Worm (Caenorhabditis elegans) whole organism, L4 larva: ENCODE results near the gene rfip-1.

Source experiments
- D1046.2 ChIP-seq: fragments of 200-800 bp; sonication (Bioruptor generic); IDR thresholded peaks from 2 replicates; pipeline ENCODE4 v1.3.6; 2022; ENCODE audit warnings: missing genetic modification characterization, missing compliant biosample characterization
- R02D3.7 ChIP-seq: fragments of 150-350 bp; sonication (generic microtip); optimal IDR thresholded peaks from 3 replicates; lab custom pipeline; 2014; ENCODE audit warnings: missing biosample characterization, missing genetic modification characterization
- T20F7.1 ChIP-seq: fragments of 200-800 bp; sonication (Bioruptor generic); optimal IDR thresholded peaks from 2 replicates; lab custom pipeline; 2018; ENCODE audit warnings: mild to moderate bottlenecking, missing genetic modification characterization, missing compliant biosample characterization
- T26A8.4 ChIP-seq: fragments of 200-800 bp; sonication (Bioruptor generic); IDR thresholded peaks from 2 replicates; pipeline ENCODE4 v1.3.6; 2022; ENCODE audit warnings: missing genetic modification characterization, missing compliant biosample characterization
- Y105C5A.15 ChIP-seq: fragments of 200-800 bp; sonication (Bioruptor generic); IDR thresholded peaks from 2 replicates; pipeline ENCODE4 v1.3.6; 2022; ENCODE audit warnings: missing genetic modification characterization, missing compliant biosample characterization
- Y5F2A.4 ChIP-seq: fragments of 200-800 bp; sonication (Bioruptor generic); optimal IDR thresholded peaks from 2 replicates; lab custom pipeline; 2018; ENCODE audit warnings: mild to moderate bottlenecking, missing genetic modification characterization, missing compliant biosample characterization
- aha-1 ChIP-seq: fragments of 150-350 bp; peaks from one replicate; lab custom pipeline; 2014; ENCODE audit warnings: missing biosample characterization, missing genetic modification characterization
- ceh-20 ChIP-seq: fragments of 200-800 bp; sonication (Bioruptor generic); IDR thresholded peaks from 2 replicates; pipeline ENCODE4 v1.3.6; 2022; ENCODE audit warnings: missing genetic modification reagents, missing genetic modification characterization, missing compliant biosample characterization
- ceh-32 ChIP-seq: sonication (generic microtip); optimal IDR thresholded peaks from 2 replicates; lab custom pipeline; 2016; ENCODE audit warnings: mild to moderate bottlenecking, missing genetic modification characterization, missing compliant biosample characterization; ENCODE audit not compliant: poor library complexity
- ceh-44 ChIP-seq: fragments of 200-800 bp; sonication (Bioruptor generic); IDR thresholded peaks from 2 replicates; pipeline ENCODE4 v1.3.6; 2022; ENCODE audit warnings: missing genetic modification reagents, missing genetic modification characterization, missing compliant biosample characterization
- cey-2 ChIP-seq: sonication (generic microtip); optimal IDR thresholded peaks from 3 replicates; lab custom pipeline; 2017; ENCODE audit warnings: missing genetic modification characterization, mild to moderate bottlenecking, missing compliant biosample characterization, antibody characterized with exemption, borderline replicate concordance; ENCODE audit not compliant: insufficient read depth
- daf-16 ChIP-seq, 3 experiments: sonication (generic microtip); optimal IDR thresholded peaks; 2 replicates each; lab custom pipeline; 2016 to 2017; ENCODE audit warnings: missing genetic modification characterization in 3 of 3, missing genetic modification reagents in 3 of 3, mild to moderate bottlenecking in 2 of 3, missing compliant biosample characterization in 2 of 3, missing biosample characterization in 1 of 3, moderate library complexity in 1 of 3
- daf-8 ChIP-seq: fragments of 200-800 bp; sonication (Bioruptor generic); IDR thresholded peaks from 2 replicates; pipeline ENCODE4 v1.3.6; 2022; ENCODE audit warnings: missing genetic modification characterization, missing compliant biosample characterization
- dmd-6 ChIP-seq: fragments of 200-800 bp; sonication (Bioruptor generic); IDR thresholded peaks from 2 replicates; pipeline ENCODE4 v1.3.6; 2022; ENCODE audit warnings: missing genetic modification reagents, missing genetic modification characterization, missing compliant biosample characterization
- dmd-8 ChIP-seq: fragments of 200-800 bp; sonication (Bioruptor generic); IDR thresholded peaks from 2 replicates; pipeline ENCODE4 v1.3.6; 2022; ENCODE audit warnings: missing genetic modification characterization, missing compliant biosample characterization
- dmd-9 ChIP-seq: fragments of 200-800 bp; sonication (Bioruptor generic); IDR thresholded peaks from 2 replicates; pipeline ENCODE4 v1.3.6; 2022; ENCODE audit warnings: missing genetic modification reagents, missing genetic modification characterization, missing compliant biosample characterization
- dve-1 ChIP-seq: sonication (generic microtip); optimal IDR thresholded peaks from 2 replicates; lab custom pipeline; 2017; ENCODE audit warnings: antibody characterized with exemption, mild to moderate bottlenecking, missing genetic modification characterization, missing compliant biosample characterization; ENCODE audit not compliant: insufficient read depth
- gei-8 ChIP-seq: fragments of 200-800 bp; sonication (Bioruptor generic); optimal IDR thresholded peaks from 2 replicates; lab custom pipeline; 2018; ENCODE audit warnings: mild to moderate bottlenecking, missing genetic modification characterization, missing compliant biosample characterization
- hif-1 ChIP-seq, 2 experiments: sonication (generic microtip); optimal IDR thresholded peaks; 2 replicates each; lab custom pipeline; 2016 to 2017; ENCODE audit warnings: missing compliant biosample characterization in 2 of 2, missing genetic modification characterization in 2 of 2, missing genetic modification reagents in 2 of 2, missing genotype in 2 of 2, mild to moderate bottlenecking in 1 of 2
- hlh-11 ChIP-seq: fragments of 200-800 bp; sonication (Bioruptor generic); optimal IDR thresholded peaks from 2 replicates; lab custom pipeline; 2018; ENCODE audit warnings: mild to moderate bottlenecking, missing genetic modification characterization, missing compliant biosample characterization
- hlh-30 ChIP-seq: sonication (generic microtip); optimal IDR thresholded peaks from 2 replicates; lab custom pipeline; 2017; ENCODE audit warnings: antibody characterized with exemption, mild to moderate bottlenecking, missing genetic modification characterization, missing compliant biosample characterization; ENCODE audit not compliant: insufficient read depth
- lin-1 ChIP-seq: fragments of 200-800 bp; sonication (Bioruptor generic); IDR thresholded peaks from 2 replicates; pipeline ENCODE4 v1.3.6; 2022; ENCODE audit warnings: missing genetic modification reagents, missing genetic modification characterization, missing compliant biosample characterization
- lin-29 ChIP-seq: fragments of 200-800 bp; sonication (Bioruptor generic); IDR thresholded peaks from 2 replicates; pipeline ENCODE4 v1.3.6; 2022; ENCODE audit warnings: missing genetic modification reagents, missing genetic modification characterization, missing compliant biosample characterization
- lsy-2 ChIP-seq, 2 experiments: fragments of 150-350 bp in 1 of 2; sonication (generic microtip) in 1 of 2; optimal IDR thresholded peaks; 2 replicates each; lab custom pipeline; 2014 to 2017; ENCODE audit warnings: missing biosample characterization in 2 of 2, missing genetic modification characterization in 2 of 2
- madf-9 ChIP-seq: fragments of 200-800 bp; sonication (Bioruptor generic); conservative IDR thresholded peaks from 2 replicates; pipeline ENCODE4 v1.3.6; 2022; ENCODE audit warnings: missing genetic modification reagents, missing genetic modification characterization, missing compliant biosample characterization
- mdl-1 ChIP-seq, 2 experiments: fragments of 150-350 bp in 1 of 2; sonication (generic microtip) in 1 of 2; optimal IDR thresholded peaks; 2 replicates each; lab custom pipeline; 2014 to 2017; ENCODE audit warnings: missing biosample characterization in 2 of 2, missing genetic modification characterization in 2 of 2
- mep-1 ChIP-seq: fragments of 150-350 bp; sonication (generic microtip); optimal IDR thresholded peaks from 3 replicates; lab custom pipeline; 2014; ENCODE audit warnings: missing biosample characterization, missing genetic modification characterization
- mes-2 ChIP-seq: sonication (generic microtip); optimal IDR thresholded peaks from 2 replicates; lab custom pipeline; 2016; ENCODE audit warnings: missing genotype, mild to moderate bottlenecking, missing genetic modification characterization, missing compliant biosample characterization; ENCODE audit not compliant: poor library complexity, severe bottlenecking
- mxl-3 ChIP-seq: fragments of 200-800 bp; sonication (Bioruptor generic); optimal IDR thresholded peaks from 2 replicates; lab custom pipeline; 2018; ENCODE audit warnings: mild to moderate bottlenecking, missing genetic modification characterization, missing compliant biosample characterization
- nhr-11 ChIP-seq: fragments of 150-350 bp; optimal IDR thresholded peaks from 2 replicates; lab custom pipeline; 2014; ENCODE audit warnings: missing biosample characterization, missing genetic modification characterization
- nhr-237 ChIP-seq: sonication (generic microtip); optimal IDR thresholded peaks from 2 replicates; lab custom pipeline; 2017; ENCODE audit warnings: missing biosample characterization, missing genetic modification characterization
- nhr-28 ChIP-seq: fragments of 150-350 bp; optimal IDR thresholded peaks from 2 replicates; lab custom pipeline; 2014; ENCODE audit warnings: missing biosample characterization, missing genetic modification characterization
- nhr-41 ChIP-seq: fragments of 200-800 bp; sonication (Bioruptor generic); IDR thresholded peaks from 2 replicates; pipeline ENCODE4 v1.3.6; 2022; ENCODE audit warnings: missing genetic modification reagents, missing genetic modification characterization, missing compliant biosample characterization
- nhr-48 ChIP-seq: sonication (generic microtip); optimal IDR thresholded peaks from 2 replicates; lab custom pipeline; 2016; ENCODE audit warnings: mild to moderate bottlenecking, missing genetic modification characterization, missing compliant biosample characterization
- nhr-77 ChIP-seq: fragments of 150-350 bp; optimal IDR thresholded peaks from 2 replicates; lab custom pipeline; 2014; ENCODE audit warnings: missing biosample characterization, missing genetic modification characterization
- php-3 ChIP-seq: fragments of 200-800 bp; sonication (Bioruptor generic); IDR thresholded peaks from 2 replicates; pipeline ENCODE4 v1.3.6; 2022; ENCODE audit warnings: missing genetic modification reagents, missing genetic modification characterization, missing compliant biosample characterization
- pqm-1 ChIP-seq: sonication (generic microtip); optimal IDR thresholded peaks from 2 replicates; lab custom pipeline; 2017; ENCODE audit warnings: missing biosample characterization, missing genetic modification characterization
- set-16 ChIP-seq: fragments of 200-800 bp; sonication (Bioruptor generic); IDR thresholded peaks from 2 replicates; pipeline ENCODE4 v1.3.6; 2022; ENCODE audit warnings: missing genetic modification reagents, missing genetic modification characterization, missing compliant biosample characterization
- snpc-4 ChIP-seq: fragments of 150-350 bp; optimal IDR thresholded peaks from 2 replicates; lab custom pipeline; 2014; ENCODE audit warnings: missing biosample characterization, missing genetic modification characterization
- tra-1 ChIP-seq: fragments of 200-800 bp; sonication (Bioruptor generic); IDR thresholded peaks from 2 replicates; pipeline ENCODE4 v1.3.6; 2022; ENCODE audit warnings: missing genetic modification reagents, missing genetic modification characterization, missing compliant biosample characterization
- unc-39 ChIP-seq: sonication (generic microtip); optimal IDR thresholded peaks from 2 replicates; lab custom pipeline; 2017; ENCODE audit warnings: missing biosample characterization, missing genetic modification characterization
- zag-1 ChIP-seq: fragments of 150-350 bp; optimal IDR thresholded peaks from 2 replicates; lab custom pipeline; 2014; ENCODE audit warnings: missing biosample characterization, missing genetic modification characterization

rfip-1 gene

ce11 chrII:5928502-5928901 is 44.1 kb downstream of the rfip-1 start, which contains the start of gene egl-44:
egl-44 (plus strand) TSS chrII:5928802.
- no peak for TF ChIP-seq ceh-32 (tag; lab: Kevin White, UChicago)
- no peak for TF ChIP-seq nhr-237 (tag; lab: Kevin White, UChicago)
- TF ChIP-seq R02D3.7 (tag; lab: Kevin White, UChicago) = no peak
- no peak for TF ChIP-seq nhr-41 (GFP tag; lab: Robert Waterston, UW)
- TF ChIP-seq madf-9 (GFP tag; lab: Robert Waterston, UW) = no peak
- no peak for TF ChIP-seq zag-1 (tag; lab: Kevin White, UChicago)
- no peak for TF ChIP-seq daf-8 (GFP tag; lab: Robert Waterston, UW)
- TF ChIP-seq gei-8 (GFP tag; lab: Kevin White, UChicago) = no peak
- no peak for TF ChIP-seq cey-2
- no peak for TF ChIP-seq Y105C5A.15 (GFP tag; lab: Robert Waterston, UW)
- TF ChIP-seq D1046.2 (GFP tag; lab: Robert Waterston, UW) = no peak
- TF ChIP-seq set-16 = no peak
- no peak for TF ChIP-seq hlh-11 (tag; lab: Kevin White, UChicago)
- TF ChIP-seq T26A8.4 (GFP tag; lab: Robert Waterston, UW) = no peak
- no peak for TF ChIP-seq aha-1 (tag; lab: Kevin White, UChicago)
- no peak for TF ChIP-seq unc-39 (tag; lab: Kevin White, UChicago)
- TF ChIP-seq ceh-20 = no peak
- TF ChIP-seq, all 104 proteins: peak for 0

ce11 chrII:5930095-5930653 is 45.8 kb downstream of the rfip-1 start:
- no peak for TF ChIP-seq snpc-4 (tag; lab: Kevin White, UChicago)
- no peak for TF ChIP-seq dmd-9 (GFP tag; lab: Robert Waterston, UW)
- peak; percentile 84 for TF ChIP-seq dve-1 (tag; lab: Kevin White, UChicago)
- no peak for TF ChIP-seq Y5F2A.4 (GFP tag; lab: Kevin White, UChicago)
- peak; percentile 82 for TF ChIP-seq lin-1
- TF ChIP-seq hlh-11 (tag; lab: Kevin White, UChicago) = peak; percentile 85
- TF ChIP-seq nhr-28 = peak; percentile 87
- TF ChIP-seq nhr-41 (GFP tag; lab: Robert Waterston, UW) = 0 out of 2 replicates have a peak, but pooled peaks have one; percentile 39
- TF ChIP-seq ceh-44 (GFP tag; lab: Robert Waterston, UW) = no peak
- peak; percentile 32 for TF ChIP-seq mxl-3 (GFP tag; lab: Kevin White, UChicago)
- peak; percentile 83 for TF ChIP-seq php-3 (GFP tag; lab: Robert Waterston, UW)
- TF ChIP-seq mep-1 (tag; lab: Kevin White, UChicago) = peak; percentile 35
- TF ChIP-seq dmd-6 (GFP tag; lab: Robert Waterston, UW) = peak; percentile 71
- TF ChIP-seq T20F7.1 (GFP tag; lab: Kevin White, UChicago) = peak; percentile 37
- peak in 1 of 2 experiments; percentile 70 for TF ChIP-seq hif-1 (tag; optimal IDR thresholded peaks at IDR 0.05; lab: Kevin White, UChicago)
- TF ChIP-seq aha-1 (tag; lab: Kevin White, UChicago) = peak; percentile 47
- no peak for TF ChIP-seq daf-16 (GFP tag; optimal IDR thresholded peaks at IDR 0.05; lab: Kevin White, UChicago)
- peak; percentile 92 for TF ChIP-seq daf-16 (tag; optimal IDR thresholded peaks at IDR 0.05; lab: Kevin White, UChicago)
- peak; percentile 61 for TF ChIP-seq nhr-48 (tag; lab: Kevin White, UChicago)
- no peak for TF ChIP-seq nhr-11
- peak; percentile 10 for TF ChIP-seq hlh-30 (tag; lab: Kevin White, UChicago)
- no peak for TF ChIP-seq lin-29 (GFP tag; lab: Robert Waterston, UW)
- peak; percentile 6 for TF ChIP-seq mes-2 (tag; lab: Kevin White, UChicago)
- peak in 1 of 2 experiments; percentile 54 for TF ChIP-seq mdl-1 (tag; optimal IDR thresholded peaks at IDR 0.05; lab: Kevin White, UChicago)
- TF ChIP-seq lsy-2 (tag; optimal IDR thresholded peaks at IDR 0.05; lab: Kevin White, UChicago) = peak in 1 of 2 experiments; percentile 42
- peak; percentile 95 for TF ChIP-seq nhr-77 (tag; lab: Kevin White, UChicago)
- TF ChIP-seq pqm-1 (tag; lab: Kevin White, UChicago) = peak; percentile 100
- peak; percentile 63; the same call in 1 of the 2 replicates for TF ChIP-seq tra-1
- TF ChIP-seq dmd-8 = no peak
